Worm (Caenorhabditis elegans) whole organism, late embryonic: ENCODE measurements around the gene F38E9.4.

ENCODE experiments used
- ceh-22 ChIP-seq: sonication (generic microtip); optimal IDR thresholded peaks from 2 replicates; lab custom pipeline; 2017; ENCODE audit warnings: missing biosample characterization, missing genetic modification characterization
- che-1 ChIP-seq: sonication (generic microtip); optimal IDR thresholded peaks from 2 replicates; lab custom pipeline; 2016; ENCODE audit warnings: mild to moderate bottlenecking, missing genetic modification characterization, missing compliant biosample characterization
- dve-1 ChIP-seq: sonication (generic microtip); optimal IDR thresholded peaks from 2 replicates; lab custom pipeline; 2017; ENCODE audit warnings: antibody characterized with exemption, mild to moderate bottlenecking, missing genetic modification characterization, missing compliant biosample characterization
- fkh-10 ChIP-seq: fragments of 150-350 bp; optimal IDR thresholded peaks from 2 replicates; lab custom pipeline; 2014; ENCODE audit warnings: missing biosample characterization, missing genetic modification reagents, missing genetic modification characterization
- nfya-1 ChIP-seq: sonication (generic microtip); optimal IDR thresholded peaks from 2 replicates; lab custom pipeline; 2017; ENCODE audit warnings: missing genetic modification characterization, mild to moderate bottlenecking, missing compliant biosample characterization, antibody characterized with exemption, moderate library complexity
- nhr-11 ChIP-seq: fragments of 150-350 bp; optimal IDR thresholded peaks from 2 replicates; lab custom pipeline; 2014; ENCODE audit warnings: missing biosample characterization, missing genetic modification characterization
- nhr-232 ChIP-seq: sonication (generic microtip); optimal IDR thresholded peaks from 2 replicates; lab custom pipeline; 2016; ENCODE audit warnings: missing genetic modification characterization, missing compliant biosample characterization
- npax-4 ChIP-seq: sonication (generic microtip); optimal IDR thresholded peaks from 2 replicates; lab custom pipeline; 2016; ENCODE audit warnings: missing genetic modification characterization, missing compliant biosample characterization
- odd-2 ChIP-seq: sonication (generic microtip); optimal IDR thresholded peaks from 2 replicates; lab custom pipeline; 2017; ENCODE audit warnings: antibody characterized with exemption, mild to moderate bottlenecking, missing genetic modification characterization, missing compliant biosample characterization
- pag-3 ChIP-seq: sonication (generic microtip); optimal IDR thresholded peaks from 2 replicates; lab custom pipeline; 2016; ENCODE audit warnings: missing compliant biosample characterization, missing genetic modification characterization, borderline replicate concordance
- pqm-1 ChIP-seq: sonication (generic microtip); optimal IDR thresholded peaks from 2 replicates; lab custom pipeline; 2016; ENCODE audit warnings: missing genetic modification characterization, missing compliant biosample characterization
- unc-42 ChIP-seq: sonication (generic microtip); optimal IDR thresholded peaks from 2 replicates; lab custom pipeline; 2016; ENCODE audit warnings: missing genotype, missing genetic modification characterization, missing compliant biosample characterization

ce11 chrX:16445793-16446248, 5.9 kb upstream of the F38E9.4 start, which contains the start of gene twf-2:
- TF ChIP-seq pqm-1 (tag; lab: Kevin White, UChicago) (no peak), fkh-10 (GFP tag; lab: Kevin White, UChicago) (no peak), che-1 (tag; lab: Kevin White, UChicago) (no peak), odd-2 (tag; lab: Kevin White, UChicago) (no peak), dve-1 (tag; lab: Kevin White, UChicago) (peak; percentile 13), pag-3 (tag; lab: Kevin White, UChicago) (peak; percentile 19), nhr-232 (tag; lab: Kevin White, UChicago) (no peak), nhr-11 (tag; lab: Kevin White, UChicago) (no peak), nfya-1 (tag; lab: Kevin White, UChicago) (peak; percentile 87), unc-42 (tag; lab: Kevin White, UChicago) (peak; percentile 60), ceh-22 (tag; lab: Kevin White, UChicago) (no peak), npax-4 (no peak)
